Fruit fly (Drosophila melanogaster): ENCODE measurements around the gene CG18599.

Gene CG18599

dm6 chr3R:18267489-18267888 is at the start of gene CG18599:
Gene CG18599 (plus strand): TSS chr3R:18267789.
- TF ChIP-seq noc (tag; optimal IDR thresholded peaks at IDR 0.05) = no peak

dm6 chr3R:18220211-18220749 is 47.3 kb upstream of the CG18599 start, which contains the start of the genes CG7988 and CG7183:
Gene CG7988 (plus strand): TSS chr3R:18220526.
Gene CG7183 (minus strand): TSS chr3R:18220699.
- TF ChIP-seq noc (tag; optimal IDR thresholded peaks at IDR 0.05) = peak; percentile 92

dm6 chr3R:18223434-18223833 is 44.2 kb upstream of the CG18599 start, which contains the start of the genes mTerf5 and Non3:
Gene mTerf5 (minus strand): TSS chr3R:18223682.
Gene Non3 (plus strand): TSS chr3R:18223722.
- peak; percentile 54 for TF ChIP-seq noc (tag; optimal IDR thresholded peaks at IDR 0.05)

dm6 chr3R:18226043-18226808 is 41.4 kb upstream of the CG18599 start, which contains the start of the genes CG7168 and Mdh2:
Gene CG7168 (minus strand): TSS chr3R:18226082.
Gene Mdh2 (plus strand): TSS chr3R:18226396.
- no peak for TF ChIP-seq noc (tag; optimal IDR thresholded peaks at IDR 0.05)

- TF ChIP-seq noc (tag; optimal IDR thresholded peaks at IDR 0.05) = no peak
Observed at dm6 chr3R:18226809-18227157, 40.8 kb upstream of the CG18599 start.

dm6 chr3R:18227385-18227784 is 40.2 kb upstream of the CG18599 start:
- TF ChIP-seq noc (tag; optimal IDR thresholded peaks at IDR 0.05) = no peak

dm6 chr3R:18228713-18229222 is 38.8 kb upstream of the CG18599 start:
- no peak for TF ChIP-seq noc (tag; optimal IDR thresholded peaks at IDR 0.05)

dm6 chr3R:18230229-18230628 is 37.4 kb upstream of the CG18599 start:
- TF ChIP-seq noc (tag; optimal IDR thresholded peaks at IDR 0.05) = no peak

dm6 chr3R:18232187-18232586 is 35.4 kb upstream of the CG18599 start:
- no peak for TF ChIP-seq noc (tag; optimal IDR thresholded peaks at IDR 0.05)

- TF ChIP-seq noc (tag; optimal IDR thresholded peaks at IDR 0.05) = no peak
Observed at dm6 chr3R:18234699-18235257, 32.8 kb upstream of the CG18599 start.

- no peak for TF ChIP-seq noc (tag; optimal IDR thresholded peaks at IDR 0.05)
Observed at dm6 chr3R:18235879-18236278, 31.7 kb upstream of the CG18599 start, which contains the start of gene repo. Gene repo (plus strand): TSS chr3R:18236192.

- peak; percentile 34 for TF ChIP-seq noc (tag; optimal IDR thresholded peaks at IDR 0.05)
Observed at dm6 chr3R:18242089-18242955, 25.3 kb upstream of the CG18599 start, which contains the start of the genes CG7156 and 14-3-3epsilon. Gene CG7156 (minus strand): TSS chr3R:18242159. Gene 14-3-3epsilon (plus strand): TSS chr3R:18242531.

- no peak for TF ChIP-seq noc (tag; optimal IDR thresholded peaks at IDR 0.05)
Observed at dm6 chr3R:18243000-18243399, 24.6 kb upstream of the CG18599 start.

dm6 chr3R:18243718-18244170 is 23.8 kb upstream of the CG18599 start:
- peak; percentile 4 for TF ChIP-seq noc (tag; optimal IDR thresholded peaks at IDR 0.05)

All from whole organism, larva.